Worm (Caenorhabditis elegans) whole organism, early embryonic: ENCODE results near the gene grl-22.

Source experiments
- aly-1 ChIP-seq: sonication (generic microtip); optimal IDR thresholded peaks from 2 replicates; lab custom pipeline; 2016; ENCODE audit warnings: missing genetic modification characterization, missing compliant biosample characterization
- ama-1 ChIP-seq: fragments of 150-350 bp; optimal IDR thresholded peaks from 2 replicates; lab custom pipeline; 2014
- flt-1 ChIP-seq: fragments of 200-800 bp; sonication (Bioruptor generic); IDR thresholded peaks from 2 replicates; pipeline ENCODE4 v1.3.6; 2022; ENCODE audit warnings: missing genetic modification characterization, missing compliant biosample characterization
- tra-4 ChIP-seq: sonication (generic microtip); optimal IDR thresholded peaks from 2 replicates; lab custom pipeline; 2017; ENCODE audit warnings: missing genetic modification characterization, missing compliant biosample characterization

DNA sequence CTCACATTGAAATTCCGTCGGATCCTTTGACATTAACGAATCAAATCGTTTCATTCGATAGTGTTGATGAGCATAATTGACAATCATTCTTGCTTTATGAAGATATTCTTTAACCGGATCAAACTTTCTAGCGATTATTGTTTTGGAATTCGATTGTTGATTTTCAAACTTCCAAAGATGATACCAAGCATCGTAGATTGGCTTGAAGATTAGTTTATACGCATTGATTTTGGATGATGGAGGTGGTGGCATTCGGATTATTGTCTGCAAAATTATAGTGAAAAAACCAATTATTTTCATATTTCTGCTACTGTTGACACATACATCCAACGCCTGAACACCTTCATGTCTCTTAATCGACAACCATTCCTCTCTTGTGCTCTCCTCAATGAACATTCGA lies 25.7 kb downstream of the grl-22 start:
- TF ChIP-seq flt-1 (GFP tag; lab: Robert Waterston, UW) (no peak), tra-4 (tag; lab: Kevin White, UChicago) (no peak), ama-1 (no peak), aly-1 (tag; lab: Kevin White, UChicago) (no peak)
